Worm (Caenorhabditis elegans) whole organism, L2 larva: ENCODE measurements around the gene gtf-2H5.

Experiments used
- C34F6.9 ChIP-seq: fragments of 150-350 bp; optimal IDR thresholded peaks from 2 replicates; lab custom pipeline; 2014; ENCODE audit warnings: missing biosample characterization, missing genetic modification characterization
- F13H6.1 ChIP-seq: sonication (generic microtip); optimal IDR thresholded peaks from 2 replicates; lab custom pipeline; 2016; ENCODE audit warnings: missing genetic modification characterization, missing compliant biosample characterization
- R02D3.7 ChIP-seq: fragments of 150-350 bp; optimal IDR thresholded peaks from 2 replicates; lab custom pipeline; 2014; ENCODE audit warnings: missing biosample characterization, missing genetic modification characterization
- Y55F3AM.14 ChIP-seq: fragments of 200-800 bp; sonication (Bioruptor generic); optimal IDR thresholded peaks from 2 replicates; lab custom pipeline; 2018; ENCODE audit warnings: mild to moderate bottlenecking, missing genetic modification characterization, missing compliant biosample characterization
- ZK546.5 ChIP-seq: sonication (generic microtip); optimal IDR thresholded peaks from 2 replicates; lab custom pipeline; 2017; ENCODE audit warnings: missing biosample characterization, missing genetic modification characterization
- aly-2 ChIP-seq: fragments of 150-350 bp; optimal IDR thresholded peaks from 2 replicates; lab custom pipeline; 2014; ENCODE audit warnings: missing biosample characterization, missing genetic modification characterization
- ama-1 ChIP-seq: fragments of 150-350 bp; optimal IDR thresholded peaks from 2 replicates; lab custom pipeline; 2018; ENCODE audit warnings: inconsistent platforms
- blmp-1 ChIP-seq: sonication (generic microtip); optimal IDR thresholded peaks from 2 replicates; lab custom pipeline; 2017; ENCODE audit warnings: missing genetic modification characterization, mild to moderate bottlenecking, missing compliant biosample characterization, antibody characterized with exemption, moderate library complexity; ENCODE audit not compliant: insufficient read depth
- ceh-82 ChIP-seq: fragments of 150-350 bp; optimal IDR thresholded peaks from 2 replicates; lab custom pipeline; 2014; ENCODE audit warnings: missing biosample characterization, missing genetic modification characterization
- crh-2 ChIP-seq: sonication (generic microtip); optimal IDR thresholded peaks from 2 replicates; lab custom pipeline; 2017; ENCODE audit warnings: missing biosample characterization, missing genetic modification characterization
- dmd-4 ChIP-seq: sonication (generic microtip); optimal IDR thresholded peaks from 2 replicates; lab custom pipeline; 2017; ENCODE audit warnings: missing biosample characterization, missing genetic modification characterization
- egl-27 ChIP-seq: sonication (generic microtip); optimal IDR thresholded peaks from 3 replicates; lab custom pipeline; 2017; ENCODE audit warnings: missing biosample characterization, missing genetic modification reagents, missing genetic modification characterization
- elt-1 ChIP-seq: fragments of 150-350 bp; optimal IDR thresholded peaks from 2 replicates; lab custom pipeline; 2014; ENCODE audit warnings: missing biosample characterization, missing genetic modification characterization
- elt-3 ChIP-seq: sonication (generic microtip); optimal IDR thresholded peaks from 2 replicates; lab custom pipeline; 2017; ENCODE audit warnings: missing biosample characterization, missing genetic modification characterization
- fos-1 ChIP-seq: fragments of 150-350 bp; optimal IDR thresholded peaks from 2 replicates; lab custom pipeline; 2014; ENCODE audit warnings: missing biosample characterization, missing genetic modification characterization
- gmeb-1 ChIP-seq: fragments of 150-350 bp; optimal IDR thresholded peaks from 2 replicates; lab custom pipeline; 2014; ENCODE audit warnings: missing biosample characterization, missing genetic modification characterization
- lin-11 ChIP-seq: fragments of 150-350 bp; sonication (generic microtip); optimal IDR thresholded peaks from 2 replicates; lab custom pipeline; 2014; ENCODE audit warnings: missing biosample characterization, missing genetic modification characterization, inconsistent platforms, mixed read lengths
- lin-13 ChIP-seq: fragments of 150-350 bp; optimal IDR thresholded peaks from 2 replicates; lab custom pipeline; 2014; ENCODE audit warnings: missing biosample characterization, missing genetic modification reagents, missing genetic modification characterization
- lin-39 ChIP-seq: fragments of 150-350 bp; optimal IDR thresholded peaks from 2 replicates; lab custom pipeline; 2014; ENCODE audit warnings: missing biosample characterization, missing genetic modification reagents, missing genetic modification characterization
- lsy-2 ChIP-seq, 2 experiments: fragments of 150-350 bp in 1 of 2; sonication (generic microtip) in 1 of 2; optimal IDR thresholded peaks; 2 replicates each; lab custom pipeline; 2014 to 2017; ENCODE audit warnings: missing biosample characterization in 2 of 2, missing genetic modification characterization in 2 of 2
- mab-5 ChIP-seq: fragments of 150-350 bp; optimal IDR thresholded peaks from 2 replicates; lab custom pipeline; 2014; ENCODE audit warnings: missing biosample characterization, missing genetic modification characterization
- mbf-1 ChIP-seq: sonication (generic microtip); optimal IDR thresholded peaks from 2 replicates; lab custom pipeline; 2017; ENCODE audit warnings: missing biosample characterization, missing genetic modification characterization
- mdl-1 ChIP-seq, 2 experiments: fragments of 150-350 bp in 1 of 2; sonication (generic microtip) in 1 of 2; optimal IDR thresholded peaks; 2 replicates each; lab custom pipeline; 2017; ENCODE audit warnings: missing biosample characterization in 2 of 2, missing genetic modification characterization in 2 of 2
- nhr-10 ChIP-seq: sonication (generic microtip); optimal IDR thresholded peaks from 2 replicates; lab custom pipeline; 2017; ENCODE audit warnings: missing biosample characterization, missing genetic modification characterization
- nhr-11 ChIP-seq: fragments of 150-350 bp; optimal IDR thresholded peaks from 2 replicates; lab custom pipeline; 2014; ENCODE audit warnings: missing biosample characterization, missing genetic modification characterization
- nhr-12 ChIP-seq: fragments of 150-350 bp; optimal IDR thresholded peaks from 2 replicates; lab custom pipeline; 2014; ENCODE audit warnings: missing biosample characterization, missing genetic modification characterization
- nhr-129 ChIP-seq: fragments of 150-350 bp; optimal IDR thresholded peaks from 2 replicates; lab custom pipeline; 2014; ENCODE audit warnings: missing biosample characterization, missing genetic modification characterization
- nhr-21 ChIP-seq: fragments of 150-350 bp; optimal IDR thresholded peaks from 2 replicates; lab custom pipeline; 2014; ENCODE audit warnings: missing biosample characterization, missing genetic modification characterization
- nhr-23 ChIP-seq: fragments of 150-350 bp; optimal IDR thresholded peaks from 2 replicates; lab custom pipeline; 2014; ENCODE audit warnings: missing biosample characterization, missing genetic modification reagents, missing genetic modification characterization
- nhr-237 ChIP-seq: fragments of 150-350 bp; optimal IDR thresholded peaks from 2 replicates; lab custom pipeline; 2014; ENCODE audit warnings: missing biosample characterization, missing genetic modification characterization
- nhr-25 ChIP-seq: fragments of 150-350 bp; sonication (generic microtip); optimal IDR thresholded peaks from 3 replicates; lab custom pipeline; 2014; ENCODE audit warnings: missing biosample characterization, missing genetic modification characterization
- nhr-6 ChIP-seq: fragments of 150-350 bp; optimal IDR thresholded peaks from 2 replicates; lab custom pipeline; 2014; ENCODE audit warnings: missing biosample characterization, missing genetic modification characterization
- nhr-77 ChIP-seq: fragments of 150-350 bp; optimal IDR thresholded peaks from 2 replicates; lab custom pipeline; 2014; ENCODE audit warnings: missing biosample characterization, missing genetic modification characterization
- peb-1 ChIP-seq: fragments of 150-350 bp; optimal IDR thresholded peaks from 2 replicates; lab custom pipeline; 2014; ENCODE audit warnings: missing biosample characterization, missing genetic modification characterization
- skn-1 ChIP-seq: sonication (generic microtip); optimal IDR thresholded peaks from 2 replicates; lab custom pipeline; 2017; ENCODE audit warnings: missing biosample characterization, missing genetic modification characterization
- sma-9 ChIP-seq, 2 experiments: fragments of 150-350 bp in 1 of 2; sonication (generic microtip) in 1 of 2; optimal IDR thresholded peaks; 2 replicates each; lab custom pipeline; 2014 to 2016; ENCODE audit warnings: missing genetic modification characterization in 2 of 2, mild to moderate bottlenecking in 1 of 2, missing biosample characterization in 1 of 2, missing compliant biosample characterization in 1 of 2, missing genetic modification reagents in 1 of 2, moderate library complexity in 1 of 2
- snpc-4 ChIP-seq: fragments of 150-350 bp; optimal IDR thresholded peaks from 2 replicates; lab custom pipeline; 2014; ENCODE audit warnings: missing biosample characterization, missing genetic modification characterization
- unc-39 ChIP-seq: fragments of 150-350 bp; optimal IDR thresholded peaks from 2 replicates; lab custom pipeline; 2014; ENCODE audit warnings: missing biosample characterization, missing genetic modification characterization
- unc-55 ChIP-seq: fragments of 150-350 bp; sonication (generic microtip); optimal IDR thresholded peaks from 3 replicates; lab custom pipeline; 2014; ENCODE audit warnings: missing biosample characterization, missing genetic modification reagents, missing genetic modification characterization
- unc-62 ChIP-seq: fragments of 150-350 bp; optimal IDR thresholded peaks from 2 replicates; lab custom pipeline; 2014; ENCODE audit warnings: missing biosample characterization, missing genetic modification reagents, missing genetic modification characterization
- zag-1 ChIP-seq: fragments of 150-350 bp; optimal IDR thresholded peaks from 2 replicates; lab custom pipeline; 2014; ENCODE audit warnings: missing biosample characterization, missing genetic modification characterization
- ztf-1 ChIP-seq: fragments of 200-800 bp; sonication (Bioruptor generic); conservative IDR thresholded peaks from 2 replicates; pipeline ENCODE4 v1.3.6; 2022; ENCODE audit warnings: missing genetic modification characterization, missing compliant biosample characterization
- ztf-11 ChIP-seq: sonication (generic microtip); optimal IDR thresholded peaks from 2 replicates; lab custom pipeline; 2017; ENCODE audit warnings: missing biosample characterization, missing genetic modification characterization
- ztf-4 ChIP-seq: fragments of 150-350 bp; optimal IDR thresholded peaks from 2 replicates; lab custom pipeline; 2014; ENCODE audit warnings: missing biosample characterization, missing genetic modification characterization

The gtf-2H5 gene

DNA sequence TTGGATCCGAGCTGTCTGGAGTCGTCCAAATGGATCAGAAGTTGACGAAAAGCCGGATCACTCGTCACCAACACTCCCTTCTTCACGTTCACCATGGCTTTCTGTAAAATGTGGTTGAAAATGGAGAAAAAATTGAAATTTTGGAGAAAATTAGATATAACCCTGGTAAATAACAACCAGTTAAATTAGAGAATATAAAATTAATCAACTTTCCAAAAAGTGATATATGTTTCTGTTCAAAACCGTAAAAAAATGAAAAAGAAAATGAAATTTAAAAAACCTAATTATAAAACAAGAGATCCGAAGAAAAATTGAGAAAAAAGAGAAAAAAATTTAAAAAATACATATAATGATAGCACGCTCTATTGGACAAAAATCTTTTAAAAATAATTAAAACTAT is at the start of gene gtf-2H5:
TSS of gene gtf-2H5 (minus strand) at position 101 of the 400 bp plus-strand sequence.
- TF ChIP-seq nhr-25 (tag; lab: Kevin White, UChicago) (no peak), fos-1 (no peak), snpc-4 (tag; lab: Kevin White, UChicago) (no peak), elt-3 (tag; lab: Kevin White, UChicago) (no peak), nhr-6 (tag; lab: Kevin White, UChicago) (no peak), ceh-82 (tag; lab: Kevin White, UChicago) (no peak), nhr-10 (tag; lab: Kevin White, UChicago) (no peak), mab-5 (tag; lab: Kevin White, UChicago) (no peak), lsy-2 (tag; optimal IDR thresholded peaks at IDR 0.05; lab: Kevin White, UChicago) (no peak), lin-11 (no peak), zag-1 (tag; lab: Kevin White, UChicago) (no peak), peb-1 (tag; lab: Kevin White, UChicago) (no peak), nhr-237 (tag; lab: Kevin White, UChicago) (no peak)
- TF ChIP-seq, all 48 proteins: peak for 0

DNA sequence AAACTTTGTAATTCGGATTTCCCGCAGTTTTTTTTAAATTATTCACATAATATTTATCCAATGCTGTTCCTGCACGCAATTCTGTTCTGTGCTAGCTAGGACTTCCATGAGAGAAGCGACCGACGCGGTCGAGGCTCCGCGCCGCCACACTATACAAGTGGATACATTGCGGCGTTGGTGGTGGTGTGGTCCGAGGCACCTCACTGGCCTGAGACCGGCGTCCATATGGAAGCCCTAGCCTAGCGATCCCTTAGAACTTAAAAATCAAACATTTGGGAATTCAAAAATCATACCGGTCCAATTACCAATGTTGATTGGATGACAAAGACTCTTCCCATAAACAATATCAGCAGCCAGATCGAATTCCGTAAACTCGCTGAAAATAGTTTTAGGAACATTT is 48.7 kb upstream of the gtf-2H5 start:
- TF ChIP-seq blmp-1 (tag; lab: Kevin White, UChicago) (no peak), elt-1 (tag; lab: Kevin White, UChicago) (no peak), lin-39 (tag; lab: Kevin White, UChicago) (no peak), nhr-10 (tag; lab: Kevin White, UChicago) (no peak), sma-9 (GFP tag; optimal IDR thresholded peaks at IDR 0.05; lab: Kevin White, UChicago) (no peak), sma-9 (tag; optimal IDR thresholded peaks at IDR 0.05; lab: Kevin White, UChicago) (no peak), lin-13 (GFP tag; lab: Kevin White, UChicago) (no peak), snpc-4 (tag; lab: Kevin White, UChicago) (no peak), peb-1 (tag; lab: Kevin White, UChicago) (no peak), ZK546.5 (tag; lab: Kevin White, UChicago) (no peak), mbf-1 (tag; lab: Kevin White, UChicago) (no peak), unc-39 (tag; lab: Kevin White, UChicago) (no peak), ztf-4 (tag; lab: Kevin White, UChicago) (no peak), gmeb-1 (tag; lab: Kevin White, UChicago) (no peak), Y55F3AM.14 (GFP tag; lab: Kevin White, UChicago) (no peak), F13H6.1 (tag; lab: Kevin White, UChicago) (no peak), zag-1 (tag; lab: Kevin White, UChicago) (no peak), lin-11 (no peak), nhr-12 (tag; lab: Kevin White, UChicago) (no peak), fos-1 (no peak)
- TF ChIP-seq, all 48 proteins: peak for 0

DNA sequence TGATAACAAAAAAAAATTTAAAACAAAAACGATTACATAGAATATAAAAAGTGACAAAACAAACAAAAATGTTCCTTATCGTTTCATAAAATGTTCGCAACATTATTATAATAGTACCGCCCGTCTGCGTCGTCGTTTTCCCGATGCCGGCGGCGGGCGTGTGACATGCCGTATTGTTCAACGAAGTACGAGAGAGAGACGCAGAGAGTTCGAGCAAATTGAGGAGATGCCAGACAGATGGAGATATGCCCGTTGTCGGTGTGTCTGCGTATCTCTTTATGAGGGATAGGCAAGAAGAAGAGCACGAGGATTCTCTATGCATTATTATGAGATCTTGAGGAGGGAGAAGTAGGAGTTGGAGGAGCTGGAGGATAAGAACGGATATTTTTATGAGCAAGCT is 46.4 kb upstream of the gtf-2H5 start:
- TF ChIP-seq mbf-1 (tag; lab: Kevin White, UChicago): no peak
- peak; percentile 77 for TF ChIP-seq lin-13 (GFP tag; lab: Kevin White, UChicago)
- peak; percentile 22 for TF ChIP-seq ama-1 (lab: Kevin White, UChicago)
- TF ChIP-seq nhr-25 (tag; lab: Kevin White, UChicago): peak; percentile 77
- no peak for TF ChIP-seq nhr-12 (tag; lab: Kevin White, UChicago)
- TF ChIP-seq mdl-1 (tag; optimal IDR thresholded peaks at IDR 0.05; lab: Kevin White, UChicago): peak; percentile 40 to 84
- TF ChIP-seq lin-11: peak; percentile 85
- no peak for TF ChIP-seq unc-62
- TF ChIP-seq egl-27 (tag; lab: Kevin White, UChicago): peak; percentile 67
- TF ChIP-seq dmd-4 (tag; lab: Kevin White, UChicago): no peak
- TF ChIP-seq skn-1 (tag; lab: Kevin White, UChicago): no peak
- TF ChIP-seq ztf-1 (GFP tag; lab: Robert Waterston, UW): no peak
- peak; percentile 84 for TF ChIP-seq nhr-21 (tag; lab: Kevin White, UChicago)
- TF ChIP-seq unc-55: peak; percentile 88
- TF ChIP-seq nhr-6 (tag; lab: Kevin White, UChicago): peak; percentile 30
- TF ChIP-seq elt-1 (tag; lab: Kevin White, UChicago): no peak
- TF ChIP-seq nhr-11 (tag; lab: Kevin White, UChicago): no peak
- peak; percentile 86 for TF ChIP-seq zag-1 (tag; lab: Kevin White, UChicago)
- no peak for TF ChIP-seq nhr-237 (tag; lab: Kevin White, UChicago)
- peak; percentile 95 for TF ChIP-seq C34F6.9 (tag; lab: Kevin White, UChicago)
- no peak for TF ChIP-seq elt-3 (tag; lab: Kevin White, UChicago)
- peak; percentile 24 for TF ChIP-seq blmp-1 (tag; lab: Kevin White, UChicago)
- TF ChIP-seq unc-39 (tag; lab: Kevin White, UChicago): no peak
- TF ChIP-seq nhr-77 (tag; lab: Kevin White, UChicago): no peak
- TF ChIP-seq Y55F3AM.14 (GFP tag; lab: Kevin White, UChicago): peak; percentile 59
- no peak for TF ChIP-seq ceh-82 (tag; lab: Kevin White, UChicago)
- TF ChIP-seq crh-2 (tag; lab: Kevin White, UChicago): peak; percentile 92
- no peak for TF ChIP-seq aly-2
- TF ChIP-seq nhr-23 (tag; lab: Kevin White, UChicago): no peak
- peak; percentile 92 for TF ChIP-seq sma-9 (GFP tag; optimal IDR thresholded peaks at IDR 0.05; lab: Kevin White, UChicago)
- no peak for TF ChIP-seq sma-9 (tag; optimal IDR thresholded peaks at IDR 0.05; lab: Kevin White, UChicago)
- no peak for TF ChIP-seq R02D3.7
- peak; percentile 60 for TF ChIP-seq ztf-4 (tag; lab: Kevin White, UChicago)
- no peak for TF ChIP-seq ZK546.5 (tag; lab: Kevin White, UChicago)
- peak; percentile 95 for TF ChIP-seq F13H6.1 (tag; lab: Kevin White, UChicago)
- no peak for TF ChIP-seq ztf-11
- TF ChIP-seq gmeb-1 (tag; lab: Kevin White, UChicago): peak; percentile 73
- TF ChIP-seq fos-1: peak; percentile 99
- peak; percentile 69 for TF ChIP-seq mab-5 (tag; lab: Kevin White, UChicago)
- no peak for TF ChIP-seq lin-39 (tag; lab: Kevin White, UChicago)
- peak; percentile 65 for TF ChIP-seq snpc-4 (tag; lab: Kevin White, UChicago)
- TF ChIP-seq nhr-129 (tag; lab: Kevin White, UChicago): peak; percentile 92
